Fruit fly (Drosophila melanogaster) Kc167 (cell line): ENCODE measurements around the gene CG43220.

Source experiments
- Myc ChIP-seq: fragments of >200 bp; optimal IDR thresholded peaks from 2 replicates; lab custom pipeline; 2017; ENCODE audit warnings: missing external identifiers
- h ChIP-seq: fragments of >200 bp; optimal IDR thresholded peaks from 3 replicates; lab custom pipeline; 2018; ENCODE audit warnings: missing external identifiers
- insv ChIP-seq: fragments of >200 bp; optimal IDR thresholded peaks from 3 replicates; lab custom pipeline; 2018; ENCODE audit warnings: missing external identifiers

DNA sequence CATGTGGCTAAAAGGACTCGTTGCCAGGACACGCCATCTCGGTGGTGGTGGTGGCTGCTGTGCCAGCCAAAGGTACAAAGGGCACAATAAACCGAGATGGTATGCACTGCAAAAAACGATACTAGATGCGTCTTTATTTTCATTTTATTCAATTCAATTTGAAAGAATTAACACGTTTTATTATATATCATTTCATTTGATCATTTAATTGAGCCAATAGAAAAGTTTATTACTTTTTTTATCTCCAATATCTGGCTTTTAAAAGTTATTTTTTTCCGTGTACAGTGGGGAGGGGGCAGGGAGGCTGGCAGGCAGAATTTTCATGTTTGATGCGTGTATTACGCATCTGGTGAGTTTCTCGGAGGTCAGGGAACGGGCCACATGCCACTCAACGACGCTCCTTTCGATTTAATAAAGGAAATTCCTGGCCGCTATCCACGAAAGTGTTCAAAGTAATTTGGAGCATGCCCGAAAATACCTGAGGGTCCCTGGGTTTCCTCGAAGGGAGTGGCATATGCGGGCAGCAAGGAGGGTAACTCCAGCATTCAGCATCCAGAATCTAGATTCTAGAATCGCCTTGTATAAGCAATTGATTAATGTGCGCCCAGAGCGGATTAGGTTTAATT is 27.8 kb downstream of the CG43220 start:
- TF ChIP-seq h (lab: Kevin White, UChicago): no peak
- TF ChIP-seq insv: no peak
- no peak for TF ChIP-seq Myc (lab: Kevin White, UChicago)
